Fruit fly (Drosophila melanogaster) whole organism, embryonic: ENCODE data around the gene yps.
A peak's percentile ranks its signal among the peaks of the same experiment; 100 is the strongest.

Source experiments
- ATbp ChIP-seq: fragments of 200-800 bp; sonication (Bioruptor generic); optimal IDR thresholded peaks from 2 replicates; lab custom pipeline; 2017; ENCODE audit warnings: missing biosample characterization, mild to moderate bottlenecking, missing genetic modification characterization, missing genetic modification reagents
- Adf1 ChIP-seq: fragments of 200-800 bp; sonication (Bioruptor generic); IDR thresholded peaks from 2 replicates; pipeline ENCODE4 v1.3.6; 2022; ENCODE audit warnings: missing biosample characterization, missing genetic modification characterization
- Bteb2 ChIP-seq: fragments of 200-800 bp; sonication (Bioruptor generic); optimal IDR thresholded peaks from 2 replicates; lab custom pipeline; 2016; ENCODE audit warnings: missing biosample characterization, missing genetic modification characterization
- CG11093 ChIP-seq: fragments of 200-800 bp; sonication (Bioruptor generic); IDR thresholded peaks from 3 replicates; pipeline ENCODE4 v1.3.6; 2022; ENCODE audit warnings: missing biosample characterization, missing genetic modification characterization
- CG12744 ChIP-seq: fragments of 200-800 bp; sonication (Bioruptor generic); optimal IDR thresholded peaks from 2 replicates; lab custom pipeline; 2016; ENCODE audit warnings: missing biosample characterization, missing genetic modification characterization
- CG13296 ChIP-seq: fragments of 200-800 bp; sonication (Bioruptor generic); optimal IDR thresholded peaks from 3 replicates; lab custom pipeline; 2018; ENCODE audit warnings: missing biosample characterization, mild to moderate bottlenecking, missing genetic modification characterization
- CG13894 ChIP-seq: fragments of 200-800 bp; sonication (Bioruptor generic); optimal IDR thresholded peaks from 3 replicates; lab custom pipeline; 2018; ENCODE audit warnings: missing biosample characterization, mild to moderate bottlenecking, missing genetic modification characterization, moderate library complexity
- CG14441 ChIP-seq: fragments of 200-800 bp; sonication (Bioruptor generic); IDR thresholded peaks from 2 replicates; pipeline ENCODE4 v1.3.6; 2022; ENCODE audit warnings: missing biosample characterization, missing genetic modification characterization
- CG14710 ChIP-seq: fragments of 200-800 bp; sonication (Bioruptor generic); optimal IDR thresholded peaks from 3 replicates; lab custom pipeline; 2019; ENCODE audit warnings: missing biosample characterization, mild to moderate bottlenecking, missing genetic modification characterization, moderate library complexity
- CG17802 ChIP-seq: fragments of 200-800 bp; sonication (Bioruptor generic); optimal IDR thresholded peaks from 2 replicates; lab custom pipeline; 2018; ENCODE audit warnings: missing biosample characterization, mild to moderate bottlenecking, missing genetic modification characterization, moderate library complexity
- CG17829 ChIP-seq: fragments of 200-800 bp; optimal IDR thresholded peaks from 2 replicates; lab custom pipeline; 2019; ENCODE audit warnings: missing biosample characterization, mild to moderate bottlenecking, missing genetic modification characterization, moderate library complexity
- CG1832 ChIP-seq: fragments of 200-800 bp; sonication (Bioruptor generic); optimal IDR thresholded peaks from 2 replicates; lab custom pipeline; 2017; ENCODE audit warnings: missing biosample characterization, mild to moderate bottlenecking, missing genetic modification characterization, inconsistent platforms
- CG18764 ChIP-seq: fragments of 200-800 bp; sonication (Bioruptor generic); optimal IDR thresholded peaks from 3 replicates; lab custom pipeline; 2016; ENCODE audit warnings: missing biosample characterization, missing genetic modification characterization
- CG2199 ChIP-seq: fragments of 200-800 bp; sonication (Bioruptor generic); IDR thresholded peaks from 3 replicates; pipeline ENCODE4 v1.3.6; 2022; ENCODE audit warnings: missing biosample characterization, missing genetic modification characterization
- CG2678 ChIP-seq: fragments of 200-800 bp; sonication (Bioruptor generic); optimal IDR thresholded peaks from 3 replicates; lab custom pipeline; 2019; ENCODE audit warnings: missing biosample characterization, mild to moderate bottlenecking, missing genetic modification characterization, moderate library complexity
- CG30403 ChIP-seq: fragments of 200-800 bp; sonication (Bioruptor generic); optimal IDR thresholded peaks from 3 replicates; lab custom pipeline; 2016; ENCODE audit warnings: missing biosample characterization, missing genetic modification characterization
- CG33557 ChIP-seq: fragments of 200-800 bp; sonication (Bioruptor generic); optimal IDR thresholded peaks from 2 replicates; lab custom pipeline; 2019; ENCODE audit warnings: missing biosample characterization, mild to moderate bottlenecking, missing genetic modification characterization, moderate library complexity
- CG3407 ChIP-seq: fragments of 200-800 bp; sonication (Bioruptor generic); optimal IDR thresholded peaks from 2 replicates; lab custom pipeline; 2018; ENCODE audit warnings: missing biosample characterization, mild to moderate bottlenecking, missing genetic modification characterization
- CG3838 ChIP-seq: fragments of 200-800 bp; sonication (Bioruptor generic); optimal IDR thresholded peaks from 3 replicates; lab custom pipeline; 2016; ENCODE audit warnings: missing biosample characterization, missing genetic modification characterization
- CG4707 ChIP-seq: fragments of 200-800 bp; sonication (Bioruptor generic); optimal IDR thresholded peaks from 2 replicates; lab custom pipeline; 2018; ENCODE audit warnings: missing biosample characterization, mild to moderate bottlenecking, missing genetic modification characterization, moderate library complexity
- CG8359 ChIP-seq: fragments of 200-800 bp; sonication (Bioruptor generic); optimal IDR thresholded peaks from 2 replicates; lab custom pipeline; 2017; ENCODE audit warnings: missing biosample characterization, mild to moderate bottlenecking, missing genetic modification characterization, borderline replicate concordance
- CG8388 ChIP-seq: fragments of 200-800 bp; sonication (Bioruptor generic); optimal IDR thresholded peaks from 2 replicates; lab custom pipeline; 2019; ENCODE audit warnings: missing biosample characterization, mild to moderate bottlenecking, missing genetic modification characterization, moderate library complexity
- CG9215 ChIP-seq: fragments of 200-800 bp; sonication (Bioruptor generic); IDR thresholded peaks from 2 replicates; pipeline ENCODE4 v1.3.6; 2022; ENCODE audit warnings: missing biosample characterization, missing genetic modification characterization
- Camta ChIP-seq: fragments of 200-800 bp; sonication (Bioruptor generic); optimal IDR thresholded peaks from 2 replicates; lab custom pipeline; 2016; ENCODE audit warnings: missing biosample characterization, missing genetic modification characterization
- Dp ChIP-seq: fragments of 200-800 bp; sonication (Bioruptor generic); optimal IDR thresholded peaks from 2 replicates; lab custom pipeline; 2018; ENCODE audit warnings: missing biosample characterization, mild to moderate bottlenecking, missing genetic modification characterization, moderate library complexity
- Dref ChIP-seq: fragments of 200-800 bp; sonication (Bioruptor generic); IDR thresholded peaks from 2 replicates; pipeline ENCODE4 v1.3.6; 2022; ENCODE audit warnings: missing biosample characterization, missing genetic modification characterization
- H2.0 ChIP-seq: fragments of 200-800 bp; sonication (Bioruptor generic); IDR thresholded peaks from 2 replicates; pipeline ENCODE4 v1.3.6; 2022; ENCODE audit warnings: missing biosample characterization, missing genetic modification characterization
- HLH54F ChIP-seq: fragments of 200-800 bp; sonication (Bioruptor generic); optimal IDR thresholded peaks from 3 replicates; lab custom pipeline; 2016; ENCODE audit warnings: missing biosample characterization, missing genetic modification characterization
- Mad ChIP-seq: fragments of 200-800 bp; sonication (Bioruptor generic); optimal IDR thresholded peaks from 2 replicates; lab custom pipeline; 2016; ENCODE audit warnings: missing biosample characterization, missing genetic modification characterization
- NC2β ChIP-seq: fragments of 200-800 bp; sonication (Bioruptor generic); optimal IDR thresholded peaks from 2 replicates; lab custom pipeline; 2016; ENCODE audit warnings: missing biosample characterization, missing genetic modification characterization
- NfI ChIP-seq: fragments of 200-800 bp; sonication (Bioruptor generic); optimal IDR thresholded peaks from 3 replicates; lab custom pipeline; 2018; ENCODE audit warnings: missing biosample characterization, mild to moderate bottlenecking, missing genetic modification characterization, moderate library complexity
- Oaz ChIP-seq: fragments of 200-800 bp; sonication (Bioruptor generic); IDR thresholded peaks from 2 replicates; pipeline ENCODE4 v1.3.6; 2022; ENCODE audit warnings: missing biosample characterization, missing genetic modification characterization
- Side ChIP-seq: fragments of 200-800 bp; sonication (Bioruptor generic); optimal IDR thresholded peaks from 2 replicates; lab custom pipeline; 2016; ENCODE audit warnings: missing biosample characterization, missing genetic modification characterization
- Taf1 ChIP-seq: fragments of 200-800 bp; sonication (Bioruptor generic); IDR thresholded peaks from 2 replicates; pipeline ENCODE4 v1.3.6; 2022; ENCODE audit warnings: missing biosample characterization, missing genetic modification characterization
- bsh ChIP-seq, 2 experiments: fragments of 200-800 bp; sonication (Bioruptor generic); optimal IDR thresholded peaks; 2 replicates each; lab custom pipeline; 2017 to 2018; ENCODE audit warnings: mild to moderate bottlenecking in 2 of 2, missing biosample characterization in 2 of 2, missing genetic modification characterization in 2 of 2, moderate library complexity in 1 of 2
- cas ChIP-seq: fragments of 200-800 bp; sonication (Bioruptor generic); IDR thresholded peaks from 2 replicates; pipeline ENCODE4 v1.3.6; 2022; ENCODE audit warnings: missing biosample characterization, missing genetic modification characterization
- chif ChIP-seq, 2 experiments: fragments of 200-800 bp; sonication (Bioruptor generic); optimal IDR thresholded peaks; 3 replicates each; lab custom pipeline; 2016; ENCODE audit warnings: missing biosample characterization in 2 of 2, missing genetic modification characterization in 2 of 2
- crp ChIP-seq, 2 experiments: fragments of 200-800 bp; sonication (Bioruptor generic); optimal IDR thresholded peaks; 2 replicates in 1 of 2; 3 replicates in 1 of 2; lab custom pipeline; 2017; ENCODE audit warnings: missing biosample characterization in 2 of 2, missing genetic modification characterization in 2 of 2, mild to moderate bottlenecking in 1 of 2, moderate library complexity in 1 of 2
- cwo ChIP-seq: fragments of 200-800 bp; sonication (Bioruptor generic); optimal IDR thresholded peaks from 3 replicates; lab custom pipeline; 2017; ENCODE audit warnings: missing biosample characterization, missing genetic modification characterization, mild to moderate bottlenecking, moderate library complexity, missing genetic modification reagents
- dysf ChIP-seq: fragments of 200-800 bp; sonication (Bioruptor generic); IDR thresholded peaks from 3 replicates; pipeline ENCODE4 v1.3.6; 2022; ENCODE audit warnings: missing biosample characterization, missing genetic modification characterization
- gce ChIP-seq: fragments of 200-800 bp; sonication (Bioruptor generic); IDR thresholded peaks from 3 replicates; pipeline ENCODE4 v1.3.6; 2022; ENCODE audit warnings: missing biosample characterization, missing genetic modification characterization
- hth ChIP-seq: fragments of >200 bp; optimal IDR thresholded peaks from 2 replicates; lab custom pipeline; 2017; ENCODE audit warnings: inconsistent platforms
- insv ChIP-seq, 2 experiments: fragments of 200-800 bp; sonication (Bioruptor generic); optimal IDR thresholded peaks; 3 replicates each; lab custom pipeline; 2016 to 2018; ENCODE audit warnings: missing biosample characterization in 2 of 2, missing genetic modification characterization in 2 of 2
- pan ChIP-seq, 4 experiments: fragments of >200 bp in 3 of 4; fragments of 200-800 bp in 1 of 4; sonication (Bioruptor generic) in 1 of 4; optimal IDR thresholded peaks in 3 of 4; IDR thresholded peaks in 1 of 4; 2 replicates each; pipeline versions ENCODE4 v1.3.6 to Lab custom; 2017 to 2022; ENCODE audit warnings: missing biosample characterization in 2 of 4, missing genetic modification characterization in 2 of 4, mixed read lengths in 1 of 4
- pnt ChIP-seq: fragments of 200-800 bp; sonication (Bioruptor generic); optimal IDR thresholded peaks from 3 replicates; lab custom pipeline; 2016; ENCODE audit warnings: missing biosample characterization, missing genetic modification characterization
- prd ChIP-seq, 3 experiments: fragments of >200 bp in 2 of 3; fragments of 200-800 bp in 1 of 3; sonication (Bioruptor generic) in 1 of 3; optimal IDR thresholded peaks in 2 of 3; IDR thresholded peaks in 1 of 3; 2 replicates in 2 of 3; 3 replicates in 1 of 3; pipeline versions ENCODE4 v1.3.6 to Lab custom; 2017 to 2022; ENCODE audit warnings: missing biosample characterization in 1 of 3, missing genetic modification characterization in 1 of 3
- ranshi ChIP-seq: fragments of 200-800 bp; sonication (Bioruptor generic); IDR thresholded peaks from 2 replicates; pipeline ENCODE4 v1.3.6; 2022; ENCODE audit warnings: missing biosample characterization, missing genetic modification characterization
- scrt ChIP-seq: fragments of 200-800 bp; sonication (Bioruptor generic); optimal IDR thresholded peaks from 2 replicates; lab custom pipeline; 2018; ENCODE audit warnings: missing biosample characterization, mild to moderate bottlenecking, missing genetic modification characterization, moderate library complexity
- tio ChIP-seq: fragments of 200-800 bp; sonication (Bioruptor generic); optimal IDR thresholded peaks from 2 replicates; lab custom pipeline; 2017; ENCODE audit warnings: missing biosample characterization, missing genetic modification characterization, inconsistent platforms
- yki ChIP-seq: fragments of >200 bp; optimal IDR thresholded peaks from 3 replicates; lab custom pipeline; 2018

yps gene

dm6 chr3L:12077348-12077747 lies 47.6 kb downstream of the yps start (continued):
- TF ChIP-seq insv (GFP tag; optimal IDR thresholded peaks at IDR 0.05; lab: Kevin White, UChicago), result no peak
- TF ChIP-seq ranshi (GFP tag; lab: Robert Waterston, UW), result peak; percentile 61; the same call in 1 of the 2 replicates
- TF ChIP-seq Dref (GFP tag; lab: Robert Waterston, UW), result no peak
- no peak for TF ChIP-seq CG9215 (GFP tag; lab: Robert Waterston, UW)
- TF ChIP-seq CG8388, result peak; percentile 58
- TF ChIP-seq Dp (GFP tag; lab: Kevin White, UChicago), result no peak
- TF ChIP-seq CG4707 (GFP tag; lab: Kevin White, UChicago), result peak; percentile 11
- peak; percentile 66 for TF ChIP-seq tio (GFP tag; lab: Kevin White, UChicago)
- peak; percentile 37 for TF ChIP-seq CG8359
- peak; percentile 64 for TF ChIP-seq CG30403
- TF ChIP-seq CG33557 (GFP tag; lab: Kevin White, UChicago), result peak; percentile 69
- peak; percentile 48 for TF ChIP-seq CG3407 (GFP tag; lab: Kevin White, UChicago)
- no peak for TF ChIP-seq Adf1
- TF ChIP-seq Bteb2 (GFP tag; lab: Kevin White, UChicago), result peak; percentile 32
- peak; percentile 21 for TF ChIP-seq NfI (GFP tag; lab: Kevin White, UChicago)
- peak; percentile 54 for TF ChIP-seq Camta
- peak; percentile 50 for TF ChIP-seq CG12744 (GFP tag; lab: Kevin White, UChicago)
- TF ChIP-seq scrt (GFP tag; lab: Kevin White, UChicago), result no peak
- peak; percentile 76 to 77 for TF ChIP-seq bsh (GFP tag; optimal IDR thresholded peaks at IDR 0.05; lab: Kevin White, UChicago)
- no peak for TF ChIP-seq cas
- peak; percentile 10 for TF ChIP-seq HLH54F (GFP tag; lab: Kevin White, UChicago)
- TF ChIP-seq CG13894, result no peak
- TF ChIP-seq Taf1 (GFP tag; lab: Robert Waterston, UW), result no peak
- peak; percentile 69; the same call in 2 of the 3 replicates for TF ChIP-seq CG2199
- peak; percentile 60 for TF ChIP-seq CG2678 (tag; lab: Kevin White, UChicago)
- peak; percentile 44 for TF ChIP-seq NC2β (GFP tag; lab: Kevin White, UChicago)
- TF ChIP-seq CG17829 (tag; lab: Kevin White, UChicago), result peak; percentile 83
- no peak for TF ChIP-seq crp (GFP tag; optimal IDR thresholded peaks at IDR 0.05; lab: Kevin White, UChicago)
- peak; percentile 49; the same call in 1 of the 2 replicates for TF ChIP-seq CG14441 (GFP tag; lab: Robert Waterston, UW)
- peak; percentile 14 for TF ChIP-seq ATbp (GFP tag; lab: Kevin White, UChicago)
- TF ChIP-seq Side (GFP tag; lab: Kevin White, UChicago), result no peak
- TF ChIP-seq CG14710 (tag; lab: Kevin White, UChicago), result peak; percentile 73
- peak; percentile 22 for TF ChIP-seq CG17802 (tag; lab: Kevin White, UChicago)
- no peak for TF ChIP-seq CG11093 (GFP tag; lab: Robert Waterston, UW)
- TF ChIP-seq pnt (GFP tag; lab: Kevin White, UChicago), result peak; percentile 31
- no peak for TF ChIP-seq CG13296 (GFP tag; lab: Kevin White, UChicago)
- TF ChIP-seq prd (optimal IDR thresholded peaks at IDR 0.05; lab: Kevin White, UChicago), result no peak
- TF ChIP-seq prd (GFP tag; IDR thresholded peaks at IDR 0.05; lab: Robert Waterston, UW), result peak; percentile 79; the same call in 2 of the 3 replicates
- no peak for TF ChIP-seq Oaz (GFP tag; lab: Robert Waterston, UW)
- no peak for TF ChIP-seq pan (optimal IDR thresholded peaks at IDR 0.05; lab: Kevin White, UChicago)
- peak in 1 of 2 experiments; percentile 58 for TF ChIP-seq pan (GFP tag; optimal IDR thresholded peaks at IDR 0.05 in 1 of 2, IDR thresholded peaks at IDR 0.05 in 1 of 2)
- TF ChIP-seq cwo (GFP tag; lab: Kevin White, UChicago), result peak; percentile 31
- no peak for TF ChIP-seq CG3838 (GFP tag; lab: Kevin White, UChicago)
- no peak for TF ChIP-seq yki
- TF ChIP-seq Mad (GFP tag; lab: Kevin White, UChicago), result peak; percentile 51
- peak; percentile 35 for TF ChIP-seq CG18764 (GFP tag; lab: Kevin White, UChicago)
- TF ChIP-seq dysf (GFP tag; lab: Robert Waterston, UW), result peak; percentile 33; the same call in 1 of the 3 replicates
- TF ChIP-seq CG1832 (GFP tag; lab: Kevin White, UChicago), result no peak
- TF ChIP-seq gce (GFP tag; lab: Robert Waterston, UW), result 0 out of 3 replicates have a peak, but pooled peaks have one; percentile 39
- TF ChIP-seq hth, result no peak
- TF ChIP-seq chif (GFP tag; optimal IDR thresholded peaks at IDR 0.05; lab: Kevin White, UChicago), result peak in 1 of 2 experiments; percentile 64
- TF ChIP-seq H2.0 (GFP tag; lab: Robert Waterston, UW), result peak; percentile 43; the same call in 1 of the 2 replicates
